Comparison of ENCODE assay signal across 3 worm cellular contexts in the genomic region with DNA sequence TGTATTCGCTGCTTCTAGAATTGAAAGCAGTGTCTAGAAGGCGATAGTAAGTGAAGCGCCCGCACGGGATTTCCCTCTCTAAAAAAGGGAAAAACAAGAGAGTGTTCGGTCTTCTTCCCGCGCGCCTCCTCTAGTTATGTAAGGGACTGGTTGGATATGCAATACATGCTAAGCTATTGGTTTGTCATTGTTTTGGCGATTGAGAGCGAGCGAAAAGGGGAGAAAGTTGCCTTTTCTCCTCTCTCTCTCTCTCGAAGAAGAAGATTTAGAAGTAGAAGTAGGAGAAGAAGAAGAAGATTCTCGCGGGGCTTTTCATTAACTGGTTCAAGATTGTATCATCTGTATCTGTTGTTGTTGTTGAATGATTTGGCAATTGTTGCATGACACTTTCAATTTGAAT.
TF ChIP-seq lines count a peak whose summit lies in the region.

No protein-coding gene starts in this region.

TF ChIP-seq in whole organism, L1 larva, 84 proteins besides CTCF, POLR2A, EP300 and RAD21:
- TF ChIP-seq lsy-2 (tag; optimal IDR thresholded peaks at IDR 0.05; lab: Kevin White, UChicago) (no peak), blmp-1 (tag; optimal IDR thresholded peaks at IDR 0.05; lab: Kevin White, UChicago) (peak; percentile 92)

TF ChIP-seq in whole organism, L3 larva, 47 proteins besides CTCF, POLR2A, EP300 and RAD21:
- TF ChIP-seq nhr-23 (tag; optimal IDR thresholded peaks at IDR 0.05; lab: Kevin White, UChicago) = peak; percentile 13
- TF ChIP-seq nhr-77 (tag; optimal IDR thresholded peaks at IDR 0.05; lab: Kevin White, UChicago) = no peak

TF ChIP-seq in whole organism, mixed stage, embryonic, 35 proteins besides CTCF, POLR2A, EP300 and RAD21:
- peak; percentile 57 for TF ChIP-seq blmp-1 (tag; optimal IDR thresholded peaks at IDR 0.05; lab: Kevin White, UChicago)
- TF ChIP-seq snpc-4 (tag; optimal IDR thresholded peaks at IDR 0.05; lab: Kevin White, UChicago) = no peak
